Fruit fly (Drosophila melanogaster) whole organism, embryonic: Measurements from ENCODE around the gene CG42272.

ENCODE experiments used
- CG11504 ChIP-seq: fragments of 200-800 bp; sonication (Bioruptor generic); optimal IDR thresholded peaks from 3 replicates; lab custom pipeline; 2019; ENCODE audit warnings: missing biosample characterization, mild to moderate bottlenecking, missing genetic modification characterization, moderate library complexity
- CG13287 ChIP-seq: fragments of 200-800 bp; sonication (Bioruptor generic); IDR thresholded peaks from 2 replicates; pipeline ENCODE4 v1.3.6; 2022; ENCODE audit warnings: missing biosample characterization, missing genetic modification characterization; ENCODE audit not compliant: partially characterized antibody
- CG13775 ChIP-seq: fragments of 200-800 bp; sonication (Bioruptor generic); optimal IDR thresholded peaks from 3 replicates; lab custom pipeline; 2017; ENCODE audit warnings: missing biosample characterization, mild to moderate bottlenecking, missing genetic modification characterization
- CG14441 ChIP-seq: fragments of 200-800 bp; sonication (Bioruptor generic); IDR thresholded peaks from 2 replicates; pipeline ENCODE4 v1.3.6; 2022; ENCODE audit warnings: missing biosample characterization, missing genetic modification characterization
- CG16863 ChIP-seq: fragments of 200-800 bp; sonication (Bioruptor generic); optimal IDR thresholded peaks from 3 replicates; lab custom pipeline; 2016; ENCODE audit warnings: missing biosample characterization, missing genetic modification characterization
- CG17385 ChIP-seq: fragments of 200-800 bp; sonication (Bioruptor generic); optimal IDR thresholded peaks from 3 replicates; lab custom pipeline; 2018; ENCODE audit warnings: missing biosample characterization, mild to moderate bottlenecking, missing genetic modification characterization
- CG32532 ChIP-seq: fragments of 200-800 bp; sonication (Bioruptor generic); IDR thresholded peaks from 2 replicates; pipeline ENCODE4 v1.3.6; 2022; ENCODE audit warnings: missing biosample characterization, missing genetic modification characterization
- CG4282 ChIP-seq: fragments of 200-800 bp; sonication (Bioruptor generic); optimal IDR thresholded peaks from 2 replicates; lab custom pipeline; 2016; ENCODE audit warnings: missing biosample characterization, missing genetic modification characterization
- CG4707 ChIP-seq: fragments of 200-800 bp; sonication (Bioruptor generic); optimal IDR thresholded peaks from 2 replicates; lab custom pipeline; 2018; ENCODE audit warnings: missing biosample characterization, mild to moderate bottlenecking, missing genetic modification characterization, moderate library complexity
- CG6254 ChIP-seq: fragments of 200-800 bp; sonication (Bioruptor generic); optimal IDR thresholded peaks from 3 replicates; lab custom pipeline; 2017; ENCODE audit warnings: mild to moderate bottlenecking, missing biosample characterization, missing genetic modification reagents, missing genetic modification characterization
- CG7839 ChIP-seq: fragments of 200-800 bp; sonication (Bioruptor generic); optimal IDR thresholded peaks from 3 replicates; lab custom pipeline; 2018; ENCODE audit warnings: missing biosample characterization, mild to moderate bottlenecking, missing genetic modification characterization, moderate library complexity
- CG9437 ChIP-seq: fragments of 200-800 bp; sonication (Bioruptor generic); optimal IDR thresholded peaks from 2 replicates; lab custom pipeline; 2018; ENCODE audit warnings: missing biosample characterization, mild to moderate bottlenecking, missing genetic modification characterization
- CG9932 ChIP-seq: fragments of 200-800 bp; sonication (Bioruptor generic); IDR thresholded peaks from 2 replicates; pipeline ENCODE4 v1.3.6; 2022; ENCODE audit warnings: missing biosample characterization, missing genetic modification characterization
- Dbx ChIP-seq: fragments of 200-800 bp; sonication (Bioruptor generic); IDR thresholded peaks from 3 replicates; pipeline ENCODE4 v1.3.6; 2022; ENCODE audit warnings: missing biosample characterization, missing genetic modification characterization
- Drgx ChIP-seq: fragments of 200-800 bp; sonication (Bioruptor generic); IDR thresholded peaks from 2 replicates; pipeline ENCODE4 v1.3.6; 2022; ENCODE audit warnings: missing biosample characterization, missing genetic modification characterization
- H15 ChIP-seq: fragments of 200-800 bp; sonication (Bioruptor generic); IDR thresholded peaks from 3 replicates; pipeline ENCODE4 v1.3.6; 2022; ENCODE audit warnings: missing biosample characterization, missing genetic modification characterization
- HmgD ChIP-seq: fragments of 200-800 bp; sonication (Bioruptor generic); optimal IDR thresholded peaks from 3 replicates; lab custom pipeline; 2016; ENCODE audit warnings: missing biosample characterization, missing genetic modification characterization
- HmgZ ChIP-seq: fragments of 200-800 bp; sonication (Bioruptor generic); optimal IDR thresholded peaks from 2 replicates; lab custom pipeline; 2018; ENCODE audit warnings: missing biosample characterization, mild to moderate bottlenecking, missing genetic modification characterization
- Jarid2 ChIP-seq: fragments of 200-800 bp; sonication (Bioruptor generic); optimal IDR thresholded peaks from 3 replicates; lab custom pipeline; 2017; ENCODE audit warnings: mild to moderate bottlenecking, missing biosample characterization, missing genetic modification reagents, missing genetic modification characterization
- Med ChIP-seq: fragments of 200-800 bp; sonication (Bioruptor generic); peaks from one replicate; lab custom pipeline; 2016; ENCODE audit warnings: missing biosample characterization, missing genetic modification characterization, mild to moderate bottlenecking, inconsistent platforms, moderate library complexity
- Meics ChIP-seq: fragments of 200-800 bp; sonication (Bioruptor generic); optimal IDR thresholded peaks from 2 replicates; lab custom pipeline; 2017; ENCODE audit warnings: missing biosample characterization, mild to moderate bottlenecking, missing genetic modification characterization
- Nf-YA ChIP-seq: fragments of 200-800 bp; sonication (Bioruptor generic); IDR thresholded peaks from 2 replicates; pipeline ENCODE4 v1.3.6; 2022; ENCODE audit warnings: missing biosample characterization, missing genetic modification characterization
- NfI ChIP-seq: fragments of 200-800 bp; sonication (Bioruptor generic); optimal IDR thresholded peaks from 3 replicates; lab custom pipeline; 2018; ENCODE audit warnings: missing biosample characterization, mild to moderate bottlenecking, missing genetic modification characterization, moderate library complexity
- PHDP ChIP-seq: fragments of 200-800 bp; sonication (Bioruptor generic); optimal IDR thresholded peaks from 3 replicates; lab custom pipeline; 2018; ENCODE audit warnings: missing biosample characterization, mild to moderate bottlenecking, missing genetic modification characterization, moderate library complexity
- Sry-δ ChIP-seq: fragments of 200-800 bp; sonication (Bioruptor generic); optimal IDR thresholded peaks from 2 replicates; lab custom pipeline; 2016; ENCODE audit warnings: missing biosample characterization, missing genetic modification characterization
- Ssrp ChIP-seq: fragments of 200-800 bp; sonication (Bioruptor generic); optimal IDR thresholded peaks from 2 replicates; lab custom pipeline; 2018; ENCODE audit warnings: missing biosample characterization, mild to moderate bottlenecking, missing genetic modification characterization, moderate library complexity
- Stat92E ChIP-seq, 3 experiments: fragments of >200 bp in 2 of 3; fragments of 200-800 bp in 1 of 3; sonication (Bioruptor generic) in 1 of 3; optimal IDR thresholded peaks; 2 replicates each; lab custom pipeline; 2017 to 2019; ENCODE audit warnings: missing biosample characterization in 3 of 3, missing genetic modification characterization in 3 of 3, mild to moderate bottlenecking in 1 of 3, moderate library complexity in 1 of 3
- Trl ChIP-seq, 3 experiments: fragments of >200 bp in 2 of 3; fragments of 200-800 bp in 1 of 3; sonication (Bioruptor generic) in 1 of 3; optimal IDR thresholded peaks; 2 replicates in 1 of 3; 3 replicates in 2 of 3; lab custom pipeline; 2016 to 2017; ENCODE audit warnings: missing biosample characterization in 1 of 3, missing genetic modification characterization in 1 of 3
- bsh ChIP-seq, 2 experiments: fragments of 200-800 bp; sonication (Bioruptor generic); optimal IDR thresholded peaks; 2 replicates each; lab custom pipeline; 2017 to 2018; ENCODE audit warnings: mild to moderate bottlenecking in 2 of 2, missing biosample characterization in 2 of 2, missing genetic modification characterization in 2 of 2, moderate library complexity in 1 of 2
- chm ChIP-seq: fragments of 200-800 bp; sonication (Bioruptor generic); IDR thresholded peaks from 2 replicates; pipeline ENCODE4 v1.3.6; 2022; ENCODE audit warnings: missing biosample characterization, missing genetic modification characterization
- corto ChIP-seq: fragments of 200-800 bp; sonication (Bioruptor generic); optimal IDR thresholded peaks from 2 replicates; lab custom pipeline; 2016; ENCODE audit warnings: missing biosample characterization, mild to moderate bottlenecking, missing genetic modification characterization, moderate library complexity
- fd3F ChIP-seq: fragments of 200-800 bp; sonication (Bioruptor generic); optimal IDR thresholded peaks from 2 replicates; lab custom pipeline; 2018; ENCODE audit warnings: missing biosample characterization, mild to moderate bottlenecking, missing genetic modification characterization, moderate library complexity
- hbn ChIP-seq: fragments of 200-800 bp; sonication (Bioruptor generic); IDR thresholded peaks from 2 replicates; pipeline ENCODE4 v1.3.6; 2022; ENCODE audit warnings: missing biosample characterization, missing genetic modification characterization; ENCODE audit not compliant: partially characterized antibody
- hkb ChIP-seq, 2 experiments: fragments of 200-800 bp in 1 of 2; fragments of >200 bp in 1 of 2; sonication (Bioruptor generic) in 1 of 2; IDR thresholded peaks in 1 of 2; optimal IDR thresholded peaks in 1 of 2; 2 replicates each; pipeline versions ENCODE4 v1.3.6 to Lab custom; 2017 to 2022; ENCODE audit warnings: missing biosample characterization in 1 of 2, missing genetic modification characterization in 1 of 2
- lola ChIP-seq, 3 experiments: fragments of >200 bp in 2 of 3; fragments of 200-800 bp in 1 of 3; sonication (Bioruptor generic) in 1 of 3; optimal IDR thresholded peaks; 2 replicates each; lab custom pipeline; 2017 to 2019; ENCODE audit warnings: missing biosample characterization in 3 of 3, missing genetic modification characterization in 3 of 3, mild to moderate bottlenecking in 1 of 3, moderate library complexity in 1 of 3
- pros ChIP-seq: fragments of 200-800 bp; sonication (Bioruptor generic); optimal IDR thresholded peaks from 3 replicates; lab custom pipeline; 2019; ENCODE audit warnings: missing biosample characterization, mild to moderate bottlenecking, missing genetic modification characterization, moderate library complexity
- ranshi ChIP-seq: fragments of 200-800 bp; sonication (Bioruptor generic); IDR thresholded peaks from 2 replicates; pipeline ENCODE4 v1.3.6; 2022; ENCODE audit warnings: missing biosample characterization, missing genetic modification characterization
- sens ChIP-seq: fragments of 200-800 bp; sonication (Bioruptor generic); peaks from one replicate; lab custom pipeline; 2016; ENCODE audit warnings: missing biosample characterization, missing genetic modification characterization
- sim ChIP-seq: fragments of 200-800 bp; sonication (Bioruptor generic); IDR thresholded peaks from 2 replicates; pipeline ENCODE4 v1.3.6; 2022; ENCODE audit warnings: missing biosample characterization, missing genetic modification characterization
- so ChIP-seq: fragments of 200-800 bp; sonication (Bioruptor generic); IDR thresholded peaks from 3 replicates; pipeline ENCODE4 v1.3.6; 2022; ENCODE audit warnings: missing biosample characterization, missing genetic modification characterization
- unc-4 ChIP-seq: fragments of 200-800 bp; sonication (Bioruptor generic); IDR thresholded peaks from 2 replicates; pipeline ENCODE4 v1.3.6; 2022; ENCODE audit warnings: missing biosample characterization, missing genetic modification characterization; ENCODE audit not compliant: partially characterized antibody
- z ChIP-seq: fragments of 200-800 bp; sonication (Bioruptor generic); IDR thresholded peaks from 3 replicates; pipeline ENCODE4 v1.3.6; 2022; ENCODE audit warnings: missing biosample characterization, missing genetic modification characterization
- zen ChIP-seq: fragments of 200-800 bp; sonication (Bioruptor generic); optimal IDR thresholded peaks from 3 replicates; lab custom pipeline; 2018; ENCODE audit warnings: missing biosample characterization, mild to moderate bottlenecking, missing genetic modification characterization, moderate library complexity
- zf30C ChIP-seq: fragments of 200-800 bp; sonication (Bioruptor generic); optimal IDR thresholded peaks from 3 replicates; lab custom pipeline; 2018; ENCODE audit warnings: missing biosample characterization, mild to moderate bottlenecking, missing genetic modification characterization
- zfh1 ChIP-seq: fragments of 200-800 bp; sonication (Bioruptor generic); IDR thresholded peaks from 3 replicates; pipeline ENCODE4 v1.3.6; 2022; ENCODE audit warnings: missing biosample characterization, missing genetic modification characterization

Gene CG42272

DNA sequence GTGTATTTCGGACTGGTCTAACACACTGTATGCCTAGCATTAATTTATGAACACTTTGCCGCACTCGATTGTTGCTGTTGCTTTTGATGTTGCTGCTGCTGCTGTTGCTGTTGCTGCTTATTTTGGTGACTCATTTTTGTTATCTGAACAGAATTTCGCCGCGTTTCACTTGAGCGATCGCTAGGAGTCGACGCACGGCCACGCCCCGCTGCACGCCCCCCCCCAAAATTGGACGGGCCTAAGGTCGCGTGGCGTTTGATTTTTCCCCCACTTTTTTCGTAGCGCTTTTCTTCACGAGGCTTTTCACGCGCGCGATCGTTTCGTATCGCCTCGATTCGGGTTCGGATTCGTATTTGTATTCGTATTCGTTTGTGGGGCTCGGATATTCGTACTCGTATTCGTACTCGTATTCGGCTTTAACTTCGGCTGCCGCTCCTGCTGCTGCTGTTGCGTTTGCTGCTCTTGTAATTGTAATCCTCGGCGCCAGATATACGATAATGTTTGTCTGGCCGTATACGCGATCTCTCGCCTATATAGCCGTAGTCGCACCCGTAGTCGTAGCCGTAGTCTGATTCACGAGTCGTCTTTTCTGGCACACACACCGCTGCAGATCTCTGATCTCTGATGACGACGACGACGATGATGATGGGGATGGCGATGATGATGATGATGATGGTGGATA, 41.2 kb downstream of the CG42272 start (continued):
- TF ChIP-seq CG4282 (GFP tag; lab: Kevin White, UChicago): no peak

DNA sequence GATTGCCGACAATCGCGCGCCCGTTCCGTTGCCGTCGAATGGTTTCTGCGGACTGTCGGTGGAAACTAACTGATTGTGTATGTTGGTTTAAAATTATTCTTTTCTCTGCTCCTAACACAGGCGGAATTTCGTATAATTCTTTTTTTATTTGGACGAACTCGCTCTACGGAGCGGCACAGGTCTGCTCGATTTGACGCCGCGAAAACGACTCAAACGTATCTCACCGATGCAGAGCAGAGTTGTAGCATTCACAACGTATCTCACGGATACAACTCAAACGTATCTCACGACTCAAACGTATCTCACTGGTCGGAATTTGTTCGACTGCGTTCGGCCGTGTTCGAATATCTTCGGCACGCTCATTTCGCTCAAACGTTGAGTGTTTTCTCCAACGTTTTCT, 42.6 kb downstream of the CG42272 start, which contains the start of gene vn:
Gene vn (minus strand): TSS at position 199 of the 400 bp plus-strand sequence.
- TF ChIP-seq Dbx (peak; percentile 47; the same call in 2 of the 3 replicates), fd3F (GFP tag; lab: Kevin White, UChicago) (no peak), Med (GFP tag; lab: Kevin White, UChicago) (peak; percentile 88), Jarid2 (GFP tag; lab: Kevin White, UChicago) (peak; percentile 96), unc-4 (GFP tag; lab: Robert Waterston, UW) (0 out of 2 replicates have a peak, but pooled peaks have one; percentile 25), Nf-YA (0 out of 2 replicates have a peak, but pooled peaks have one; percentile 6), CG11504 (tag; lab: Kevin White, UChicago) (peak; percentile 65), sim (0 out of 2 replicates have a peak, but pooled peaks have one; percentile 14), zen (tag; lab: Kevin White, UChicago) (no peak), bsh (GFP tag; optimal IDR thresholded peaks at IDR 0.05; lab: Kevin White, UChicago) (no peak), Trl (optimal IDR thresholded peaks at IDR 0.05; lab: Kevin White, UChicago) (peak; percentile 38 to 57), Trl (GFP tag; optimal IDR thresholded peaks at IDR 0.05; lab: Kevin White, UChicago) (no peak), corto (GFP tag; lab: Kevin White, UChicago) (no peak), ranshi (GFP tag; lab: Robert Waterston, UW) (peak; percentile 15; the same call in 1 of the 2 replicates), hbn (GFP tag; lab: Robert Waterston, UW) (no peak), CG4707 (no peak), chm (peak; percentile 78), lola (GFP tag; optimal IDR thresholded peaks at IDR 0.05; lab: Kevin White, UChicago) (no peak), pros (GFP tag; lab: Kevin White, UChicago) (peak; percentile 34), Stat92E (GFP tag; optimal IDR thresholded peaks at IDR 0.05; lab: Kevin White, UChicago) (peak in 1 of 3 experiments; percentile 31), sens (peak; percentile 49), Meics (no peak), hkb (optimal IDR thresholded peaks at IDR 0.05; lab: Kevin White, UChicago) (no peak), hkb (GFP tag; IDR thresholded peaks at IDR 0.05; lab: Robert Waterston, UW) (peak; percentile 40; the same call in 1 of the 2 replicates), CG32532 (GFP tag; lab: Robert Waterston, UW) (0 out of 2 replicates have a peak, but pooled peaks have one; percentile 30), Sry-δ (GFP tag; lab: Kevin White, UChicago) (no peak), H15 (GFP tag; lab: Robert Waterston, UW) (no peak), CG9932 (GFP tag; lab: Robert Waterston, UW) (0 out of 2 replicates have a peak, but pooled peaks have one; percentile 6), CG16863 (GFP tag; lab: Kevin White, UChicago) (peak; percentile 3), Ssrp (no peak), CG13775 (GFP tag; lab: Kevin White, UChicago) (peak; percentile 3), CG17385 (GFP tag; lab: Kevin White, UChicago) (peak; percentile 2), CG7839 (tag; lab: Kevin White, UChicago) (no peak), CG14441 (GFP tag; lab: Robert Waterston, UW) (no peak), zfh1 (GFP tag; lab: Robert Waterston, UW) (0 out of 3 replicates have a peak, but pooled peaks have one; percentile 28), HmgD (GFP tag; lab: Kevin White, UChicago) (peak; percentile 6), CG13287 (GFP tag; lab: Robert Waterston, UW) (peak; percentile 66), so (GFP tag; lab: Robert Waterston, UW) (peak; percentile 48; the same call in 1 of the 3 replicates), CG9437 (GFP tag; lab: Kevin White, UChicago) (peak; percentile 16), Drgx (GFP tag; lab: Robert Waterston, UW) (peak; percentile 53), z (GFP tag; lab: Robert Waterston, UW) (peak; percentile 100), PHDP (tag; lab: Kevin White, UChicago) (peak; percentile 39), NfI (GFP tag; lab: Kevin White, UChicago) (peak; percentile 18), zf30C (peak; percentile 6), CG6254 (no peak), HmgZ (tag; lab: Kevin White, UChicago) (peak; percentile 17)
